Worm (Caenorhabditis elegans): ENCODE measurements around the gene cyp-35A1.

ce11 chrV:7402355-7402754 is 40.8 kb upstream of the cyp-35A1 start, which contains the start of gene srj-13:
- TF ChIP-seq unc-39 (tag; optimal IDR thresholded peaks at IDR 0.05) (no peak), nhr-28 (tag; optimal IDR thresholded peaks at IDR 0.05) (no peak), sptf-1 (tag; optimal IDR thresholded peaks at IDR 0.05) (no peak), blmp-1 (tag; optimal IDR thresholded peaks at IDR 0.05) (no peak), pha-4 (tag; optimal IDR thresholded peaks at IDR 0.05) (no peak), ces-1 (GFP tag; optimal IDR thresholded peaks at IDR 0.05) (no peak)

Measured in whole organism, mixed stage, embryonic.